Fruit fly (Drosophila melanogaster): ENCODE results near the gene CG15525.

DNA sequence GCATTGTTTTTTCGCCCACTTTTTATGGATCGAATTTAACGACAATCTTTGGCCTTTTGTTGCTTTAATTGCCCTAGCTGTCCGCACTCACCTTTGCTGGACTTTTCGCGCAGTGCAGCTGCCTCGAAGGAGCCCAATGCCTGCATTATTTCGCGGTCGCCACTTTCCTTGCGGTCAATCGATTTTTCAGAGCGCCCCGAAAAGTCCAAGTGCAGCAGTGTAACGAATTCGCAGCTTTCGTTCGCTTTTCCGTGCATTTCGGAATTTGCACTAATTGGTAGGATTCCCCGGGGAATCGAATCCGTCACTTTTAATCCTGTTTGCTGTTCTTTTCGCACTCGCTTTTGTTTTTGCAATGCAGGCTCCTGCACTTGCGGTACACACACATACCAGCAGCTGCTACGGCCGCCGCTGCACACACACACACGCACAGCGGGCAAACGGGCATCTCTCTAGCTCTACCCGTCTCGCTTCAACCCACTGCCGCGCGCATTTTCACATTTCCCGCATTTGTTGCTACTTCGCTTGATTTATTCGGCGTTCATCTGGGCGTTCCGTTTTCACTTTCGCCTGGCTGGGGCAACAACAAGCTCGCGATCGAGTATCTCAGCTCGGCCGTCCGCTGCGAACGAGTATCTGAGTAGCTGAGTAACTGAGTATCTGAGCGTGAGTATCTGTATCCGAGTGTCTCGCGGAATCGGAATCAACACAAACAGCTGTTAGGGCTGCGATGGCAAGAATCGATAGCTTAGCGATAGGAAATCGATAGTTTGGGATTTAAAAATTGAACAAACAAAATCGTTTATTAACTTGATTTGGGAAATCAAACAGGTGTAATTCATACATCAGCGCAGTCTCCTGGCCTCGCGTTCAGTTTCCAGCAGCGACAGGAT lies 24.3 kb upstream of the CG15525 start, which contains the start of gene Mgat2:
- TF ChIP-seq CG8159 (tag; optimal IDR thresholded peaks at IDR 0.05) (no peak), CG4496 (GFP tag; IDR thresholded peaks at IDR 0.05) (peak; percentile 61; the same call in 2 of the 3 replicates), rn (GFP tag; IDR thresholded peaks at IDR 0.05) (no peak), D1 (tag; optimal IDR thresholded peaks at IDR 0.05) (no peak)

Data from whole organism, pupa.